Fruit fly (Drosophila melanogaster): ENCODE results near the gene cac.

Gene cac

DNA sequence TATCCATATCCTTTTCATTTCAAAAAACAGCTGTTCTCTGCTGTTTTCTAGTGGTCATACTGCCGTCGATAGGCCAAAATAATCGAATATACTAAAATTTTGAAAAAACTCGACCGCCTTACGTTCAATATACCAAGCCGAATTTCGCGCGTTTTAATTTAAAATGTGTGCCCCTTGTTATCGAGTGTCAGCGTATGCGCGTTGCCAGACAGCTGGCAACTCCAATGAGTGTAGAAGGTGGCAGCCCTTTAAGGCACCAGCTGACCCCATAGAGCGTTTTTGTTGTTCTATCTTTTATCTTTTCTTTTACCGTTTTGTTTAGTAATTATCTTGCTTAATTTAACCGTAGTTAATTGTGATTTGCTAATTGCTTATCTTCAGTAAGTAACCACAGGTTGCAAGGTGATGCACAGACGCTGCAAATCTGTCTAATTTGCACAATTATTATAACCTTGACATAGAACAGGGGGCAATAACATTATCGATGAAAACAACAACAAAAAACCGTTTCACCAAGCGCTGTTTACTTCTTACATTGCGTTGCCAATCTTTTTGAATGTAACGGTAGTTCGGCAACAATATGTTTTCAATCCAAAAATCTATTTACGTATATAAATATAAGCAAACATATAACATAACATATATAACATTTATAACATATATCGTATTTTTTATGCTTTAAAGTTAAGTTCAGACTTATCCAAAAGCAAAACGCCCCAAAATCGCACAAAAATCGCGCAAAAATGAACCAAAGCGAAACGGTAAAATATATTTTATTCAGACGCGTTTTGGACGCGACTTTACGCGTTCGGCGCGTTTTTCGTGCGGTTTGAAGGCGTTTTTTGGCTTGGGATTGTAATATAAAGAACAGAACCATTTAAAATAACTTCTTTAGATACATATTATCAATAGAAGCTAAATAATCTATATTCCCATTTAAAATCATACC, 27.5 kb upstream of the cac start, which contains the start of the genes CG1492 and regucalcin:
Gene CG1492 (minus strand): TSS at position 63 of the 949 bp plus-strand sequence.
Gene regucalcin (plus strand): TSS at position 229 of the 949 bp plus-strand sequence.
- no peak for TF ChIP-seq Pif1B (GFP tag; optimal IDR thresholded peaks at IDR 0.05)
- peak; percentile 98 for TF ChIP-seq EcR (GFP tag; optimal IDR thresholded peaks at IDR 0.05)

DNA sequence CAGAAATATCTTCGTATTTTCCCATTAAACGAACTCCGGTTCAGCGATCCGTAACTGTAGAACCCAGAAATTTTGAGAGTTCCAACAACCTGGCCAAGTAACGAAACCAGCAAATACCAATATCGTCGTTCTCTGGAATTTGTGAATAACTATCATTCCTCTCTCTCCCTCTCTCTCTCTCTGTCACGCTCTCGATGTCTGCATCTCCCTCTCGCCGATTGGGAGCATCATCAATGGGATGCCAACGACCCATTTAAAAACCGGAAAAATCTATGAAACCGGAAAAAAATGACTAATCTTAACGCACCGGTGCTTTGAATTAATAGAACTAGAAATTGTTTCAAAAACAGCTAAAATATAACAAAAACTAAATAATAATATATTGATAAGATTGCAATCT, 22.7 kb upstream of the cac start:
- TF ChIP-seq CG9948 (tag; optimal IDR thresholded peaks at IDR 0.05) (no peak), EcR (GFP tag; optimal IDR thresholded peaks at IDR 0.05) (peak; percentile 91)

DNA sequence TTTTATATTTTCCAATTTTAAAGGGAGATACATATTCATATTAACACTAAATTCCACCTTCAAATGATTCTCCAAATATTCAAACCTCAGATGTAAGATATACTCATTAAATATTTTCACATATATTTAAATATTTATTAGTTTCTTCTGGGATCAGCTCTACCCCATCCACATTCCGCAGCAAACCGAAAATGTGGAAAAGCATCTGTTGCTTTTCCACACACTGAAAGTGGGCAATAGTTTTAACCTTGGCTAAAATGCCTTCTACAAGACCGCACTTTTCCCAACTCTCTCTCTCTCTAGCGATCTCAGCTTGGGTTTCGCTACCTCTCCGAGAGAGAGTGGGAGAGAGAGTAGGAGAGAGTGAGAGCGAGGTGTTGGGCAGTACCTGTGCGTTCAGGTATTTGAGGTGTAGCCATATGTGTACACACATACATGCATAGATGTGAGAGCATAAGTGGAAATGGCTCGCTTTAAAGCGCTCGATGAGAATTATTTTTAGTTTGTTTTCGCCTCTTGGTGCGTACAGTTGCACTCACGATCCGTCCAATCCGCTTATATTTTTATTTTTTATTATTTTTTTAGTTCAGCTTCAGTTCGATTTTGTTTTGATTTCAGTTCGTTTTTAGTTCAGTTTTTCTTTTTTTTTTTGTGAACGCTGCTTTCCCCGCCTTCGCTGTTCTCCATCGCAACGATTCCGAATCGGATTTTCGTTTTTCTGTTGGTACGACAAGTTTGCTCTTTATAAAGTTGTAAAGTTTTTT, 22.0 kb upstream of the cac start, which contains the start of gene CG1806:
Gene CG1806 (plus strand): TSS at position 499 of the 764 bp plus-strand sequence.
- peak; percentile 64 for TF ChIP-seq Pif1A (GFP tag; optimal IDR thresholded peaks at IDR 0.05)
- TF ChIP-seq CG8159 (tag; optimal IDR thresholded peaks at IDR 0.05): peak; percentile 34
- TF ChIP-seq CG10348 (GFP tag; IDR thresholded peaks at IDR 0.05): no peak
- TF ChIP-seq CG14655 (GFP tag; optimal IDR thresholded peaks at IDR 0.05): peak; percentile 45
- TF ChIP-seq fd96Ca (GFP tag; IDR thresholded peaks at IDR 0.05): peak; percentile 69; the same call in 2 of the 3 replicates
- TF ChIP-seq Ets98B (GFP tag; IDR thresholded peaks at IDR 0.05): peak; percentile 62
- TF ChIP-seq CG17806 (tag; optimal IDR thresholded peaks at IDR 0.05): peak; percentile 11
- peak; percentile 39 for TF ChIP-seq gl (tag; optimal IDR thresholded peaks at IDR 0.05)
- peak; percentile 36 for TF ChIP-seq CG13204 (GFP tag; optimal IDR thresholded peaks at IDR 0.05)
- TF ChIP-seq Snoo (tag; optimal IDR thresholded peaks at IDR 0.05): no peak
- peak; percentile 22 for TF ChIP-seq EcR (GFP tag; optimal IDR thresholded peaks at IDR 0.05)
- TF ChIP-seq rn (GFP tag; IDR thresholded peaks at IDR 0.05): 0 out of 2 replicates have a peak, but pooled peaks have one; percentile 19
- TF ChIP-seq CG12605 (GFP tag; IDR thresholded peaks at IDR 0.05): peak; percentile 62
- peak; percentile 41 for TF ChIP-seq CG34367 (tag; optimal IDR thresholded peaks at IDR 0.05)
- TF ChIP-seq D1 (tag; optimal IDR thresholded peaks at IDR 0.05): no peak
- no peak for TF ChIP-seq CG8301 (tag; optimal IDR thresholded peaks at IDR 0.05)
- peak; percentile 73 for TF ChIP-seq CG4496 (GFP tag; IDR thresholded peaks at IDR 0.05)
- TF ChIP-seq Pif1B (GFP tag; optimal IDR thresholded peaks at IDR 0.05): peak; percentile 64
- TF ChIP-seq CG15710 (tag; optimal IDR thresholded peaks at IDR 0.05): peak; percentile 32
- peak; percentile 60; the same call in 1 of the 2 replicates for TF ChIP-seq CG32121 (GFP tag; IDR thresholded peaks at IDR 0.05)
- no peak for TF ChIP-seq CG9948 (tag; optimal IDR thresholded peaks at IDR 0.05)

DNA sequence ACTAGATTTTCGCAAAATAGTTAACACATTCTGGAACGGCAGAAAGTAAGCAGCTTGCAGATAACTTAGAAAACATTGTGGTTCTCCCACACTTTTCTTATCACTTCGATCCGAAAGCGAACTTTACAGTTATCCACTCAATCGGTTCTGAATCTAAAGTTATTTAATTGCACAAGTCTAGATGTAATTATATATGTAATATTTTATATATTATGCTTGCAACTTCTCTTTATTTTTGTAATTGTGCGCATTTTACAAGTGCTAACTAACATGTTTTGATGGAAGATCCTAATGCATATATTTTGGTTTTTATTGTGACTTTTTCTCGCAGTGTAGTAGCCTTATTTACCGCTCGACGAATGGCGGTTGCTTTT, 19.5 kb upstream of the cac start:
- TF ChIP-seq rn (GFP tag; IDR thresholded peaks at IDR 0.05) (no peak), CG13204 (GFP tag; optimal IDR thresholded peaks at IDR 0.05) (peak; percentile 38), Ets98B (GFP tag; IDR thresholded peaks at IDR 0.05) (peak; percentile 22; the same call in 1 of the 2 replicates), CG17806 (tag; optimal IDR thresholded peaks at IDR 0.05) (peak; percentile 9), CG34367 (tag; optimal IDR thresholded peaks at IDR 0.05) (peak; percentile 43), CG32121 (GFP tag; IDR thresholded peaks at IDR 0.05) (no peak), Snoo (tag; optimal IDR thresholded peaks at IDR 0.05) (peak; percentile 67), CG8301 (tag; optimal IDR thresholded peaks at IDR 0.05) (peak; percentile 57), CG15710 (tag; optimal IDR thresholded peaks at IDR 0.05) (peak; percentile 55), CG8159 (tag; optimal IDR thresholded peaks at IDR 0.05) (peak; percentile 83), gl (tag; optimal IDR thresholded peaks at IDR 0.05) (no peak), CG12605 (GFP tag; IDR thresholded peaks at IDR 0.05) (no peak), CG4496 (GFP tag; IDR thresholded peaks at IDR 0.05) (peak; percentile 76), CG14655 (GFP tag; optimal IDR thresholded peaks at IDR 0.05) (peak; percentile 84), Pif1B (GFP tag; optimal IDR thresholded peaks at IDR 0.05) (no peak), D1 (tag; optimal IDR thresholded peaks at IDR 0.05) (peak; percentile 2), CG9948 (tag; optimal IDR thresholded peaks at IDR 0.05) (peak; percentile 61), Pif1A (GFP tag; optimal IDR thresholded peaks at IDR 0.05) (no peak)

DNA sequence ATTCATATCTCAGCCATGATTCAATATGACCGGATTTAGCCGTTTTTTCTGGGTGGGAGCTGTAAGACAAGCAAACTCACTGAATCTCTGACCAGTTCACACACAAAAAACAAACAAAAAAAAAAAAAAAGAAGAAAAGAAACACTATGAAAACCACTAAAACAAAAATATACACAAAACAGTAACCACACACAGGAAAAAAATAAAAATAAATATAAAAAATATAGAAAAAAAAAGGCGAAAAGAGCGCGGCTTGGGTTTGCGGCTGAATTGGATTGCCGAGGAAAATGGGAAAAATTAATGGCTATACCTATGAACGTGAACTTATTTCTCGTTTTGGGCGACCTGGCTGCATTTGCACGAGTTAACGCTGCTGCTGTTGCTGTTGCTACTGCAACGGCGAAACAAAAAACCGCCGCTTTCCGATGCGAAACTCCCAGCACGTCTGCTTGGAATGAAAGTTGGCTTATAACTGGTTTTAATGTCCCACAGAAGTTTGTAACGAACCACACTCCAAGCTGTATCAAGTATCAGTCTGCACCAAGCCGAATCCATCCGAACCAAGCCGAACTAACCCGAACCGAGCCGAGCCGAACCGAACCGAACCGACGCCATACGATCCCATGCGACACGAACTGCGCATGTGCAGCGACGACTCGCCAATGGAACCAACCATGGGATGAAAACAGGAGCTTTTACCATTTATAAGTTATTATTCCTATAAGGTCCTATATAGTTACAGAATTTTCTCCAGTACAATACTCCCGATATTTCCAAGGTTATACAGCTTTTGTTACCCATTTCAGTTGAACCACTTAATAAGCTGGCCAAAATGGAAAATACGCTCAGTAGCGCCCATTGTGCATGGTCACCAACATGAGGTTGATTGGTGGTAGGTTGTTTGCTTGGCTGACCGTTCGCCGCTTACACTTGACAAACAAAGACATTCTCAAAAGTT, 18.8 kb upstream of the cac start, which contains the start of gene fw:
Gene fw (minus strand): TSS at position 478 of the 958 bp plus-strand sequence.
- TF ChIP-seq CG32121 (GFP tag; IDR thresholded peaks at IDR 0.05) (peak; percentile 80), EcR (GFP tag; optimal IDR thresholded peaks at IDR 0.05) (peak; percentile 39), CG8301 (tag; optimal IDR thresholded peaks at IDR 0.05) (peak; percentile 82), D1 (tag; optimal IDR thresholded peaks at IDR 0.05) (no peak), CG4496 (GFP tag; IDR thresholded peaks at IDR 0.05) (peak; percentile 90), CG17806 (tag; optimal IDR thresholded peaks at IDR 0.05) (peak; percentile 68), Ets98B (GFP tag; IDR thresholded peaks at IDR 0.05) (peak; percentile 81), rn (GFP tag; IDR thresholded peaks at IDR 0.05) (peak; percentile 61), fd96Ca (GFP tag; IDR thresholded peaks at IDR 0.05) (peak; percentile 89), Pif1B (GFP tag; optimal IDR thresholded peaks at IDR 0.05) (peak; percentile 66), gl (tag; optimal IDR thresholded peaks at IDR 0.05) (peak; percentile 34), CG14655 (GFP tag; optimal IDR thresholded peaks at IDR 0.05) (no peak), CG34367 (tag; optimal IDR thresholded peaks at IDR 0.05) (peak; percentile 65), CG10348 (GFP tag; IDR thresholded peaks at IDR 0.05) (no peak), CG9948 (tag; optimal IDR thresholded peaks at IDR 0.05) (peak; percentile 55), Pif1A (GFP tag; optimal IDR thresholded peaks at IDR 0.05) (peak; percentile 88), CG15710 (tag; optimal IDR thresholded peaks at IDR 0.05) (peak; percentile 64), CG13204 (GFP tag; optimal IDR thresholded peaks at IDR 0.05) (no peak), CG12605 (GFP tag; IDR thresholded peaks at IDR 0.05) (peak; percentile 70)
